Worm (Caenorhabditis elegans) whole organism, young adult: ENCODE results near the gene gck-4.

Experiments
- F52B5.7 ChIP-seq: sonication (generic microtip); optimal IDR thresholded peaks from 2 replicates; lab custom pipeline; 2016; ENCODE audit warnings: mild to moderate bottlenecking, missing genetic modification characterization, missing compliant biosample characterization
- dpff-1 ChIP-seq: sonication (generic microtip); optimal IDR thresholded peaks from 2 replicates; lab custom pipeline; 2017; ENCODE audit warnings: mild to moderate bottlenecking, missing genetic modification characterization, missing compliant biosample characterization
- let-526 ChIP-seq: fragments of 200-800 bp; sonication (Bioruptor generic); IDR thresholded peaks from 2 replicates; pipeline ENCODE4 v1.3.6; 2022; ENCODE audit warnings: missing genetic modification reagents, missing genetic modification characterization, missing compliant biosample characterization
- rpc-1 ChIP-seq, 2 experiments: fragments of 150-350 bp in 1 of 2; sonication (generic microtip) in 1 of 2; optimal IDR thresholded peaks; 2 replicates each; lab custom pipeline; 2014 to 2018; ENCODE audit warnings: missing biosample characterization in 1 of 2, missing genetic modification characterization in 1 of 2, missing genetic modification reagents in 1 of 2, missing genotype in 1 of 2
- snpc-4 ChIP-seq, 5 experiments: fragments of 150-350 bp in 1 of 5; sonication (generic microtip) in 4 of 5; optimal IDR thresholded peaks; 2 replicates each; lab custom pipeline; 2014 to 2018; ENCODE audit warnings: missing genetic modification characterization in 5 of 5, missing biosample characterization in 3 of 5, antibody characterized with exemption in 2 of 5, mild to moderate bottlenecking in 2 of 5, missing compliant biosample characterization in 2 of 5, missing genotype in 2 of 5, moderate library complexity in 2 of 5, missing genetic modification reagents in 1 of 5

- TF ChIP-seq dpff-1 (no peak), rpc-1 (optimal IDR thresholded peaks at IDR 0.05; lab: Kevin White, UChicago) (no peak), rpc-1 (tag; optimal IDR thresholded peaks at IDR 0.05; lab: Kevin White, UChicago) (no peak), F52B5.7 (no peak), let-526 (GFP tag; lab: Robert Waterston, UW) (no peak), snpc-4 (GFP tag; optimal IDR thresholded peaks at IDR 0.05; lab: Kevin White, UChicago) (no peak), snpc-4 (tag; optimal IDR thresholded peaks at IDR 0.05; lab: Kevin White, UChicago) (no peak)
These were observed 30.2 kb upstream of the gck-4 start, which contains the start of gene acr-9 for ce11 chrX:13646798-13647197.
